Worm (Caenorhabditis elegans): Measurements from ENCODE around the gene plc-1.

Gene plc-1

ce11 chrX:10768289-10769153, 69.9 kb downstream of the plc-1 start (continued):
- TF ChIP-seq C17E4.6 (GFP tag; IDR thresholded peaks at IDR 0.05) (no peak), hmg-1.2 (GFP tag; IDR thresholded peaks at IDR 0.05) (no peak; the same call in 1 of the 2 replicates), F57C9.4 (tag; optimal IDR thresholded peaks at IDR 0.05) (no peak), rpc-1 (optimal IDR thresholded peaks at IDR 0.05) (no peak), rpc-1 (tag; optimal IDR thresholded peaks at IDR 0.05) (no peak), snpc-1.3 (tag; optimal IDR thresholded peaks at IDR 0.05; ENCODE audit: insufficient read depth) (no peak), rec-8 (tag; optimal IDR thresholded peaks at IDR 0.05) (no peak), lin-54 (GFP tag; optimal IDR thresholded peaks at IDR 0.05) (no peak), ama-1 (optimal IDR thresholded peaks at IDR 0.05) (no peak), ama-1 (GFP tag; optimal IDR thresholded peaks at IDR 0.05) (peak in 1 of 2 experiments; percentile 18), lag-1 (GFP tag; IDR thresholded peaks at IDR 0.05) (no peak), him-1 (tag; optimal IDR thresholded peaks at IDR 0.05) (no peak), pha-4 (tag; optimal IDR thresholded peaks at IDR 0.05) (no peak), lin-26 (GFP tag; IDR thresholded peaks at IDR 0.05) (0 out of 2 replicates have a peak, but pooled peaks have one; percentile 14), Y79H2A.3 (GFP tag; conservative IDR thresholded peaks at IDR 0.05) (no peak), B0035.1 (tag; optimal IDR thresholded peaks at IDR 0.05) (no peak), unc-62 (GFP tag; optimal IDR thresholded peaks at IDR 0.05) (no peak), snpc-1.1 (tag; optimal IDR thresholded peaks at IDR 0.05; ENCODE audit: insufficient read depth) (no peak), nfya-1 (tag; optimal IDR thresholded peaks at IDR 0.05; ENCODE audit: borderline replicate concordance, insufficient read depth) (no peak), ZK185.1 (tag; optimal IDR thresholded peaks at IDR 0.05; ENCODE audit: poor library complexity, severe bottlenecking) (peak; percentile 48), fkh-3 (tag; optimal IDR thresholded peaks at IDR 0.05) (no peak), lsy-27 (tag; optimal IDR thresholded peaks at IDR 0.05; ENCODE audit: borderline replicate concordance, insufficient read depth) (no peak), cebp-1 (GFP tag; IDR thresholded peaks at IDR 0.05) (no peak), cebp-1 (tag; optimal IDR thresholded peaks at IDR 0.05) (no peak), die-1 (tag; optimal IDR thresholded peaks at IDR 0.05) (no peak), ets-4 (GFP tag; optimal IDR thresholded peaks at IDR 0.05) (no peak), nhr-179 (tag; optimal IDR thresholded peaks at IDR 0.05) (no peak), cebp-2 (GFP tag; IDR thresholded peaks at IDR 0.05) (no peak), egl-18 (GFP tag; IDR thresholded peaks at IDR 0.05) (no peak), T07F8.4 (tag; optimal IDR thresholded peaks at IDR 0.05) (no peak), ceh-79 (tag; optimal IDR thresholded peaks at IDR 0.05) (no peak), ceh-100 (GFP tag; IDR thresholded peaks at IDR 0.05) (no peak), B0019.2 (GFP tag; conservative IDR thresholded peaks at IDR 0.05) (no peak), B0336.3 (GFP tag; IDR thresholded peaks at IDR 0.05) (no peak), K12H6.12 (tag; optimal IDR thresholded peaks at IDR 0.05) (no peak)

- TF ChIP-seq B0261.1 (tag; optimal IDR thresholded peaks at IDR 0.05) (no peak), B0019.2 (GFP tag; conservative IDR thresholded peaks at IDR 0.05) (no peak), madf-3 (GFP tag; IDR thresholded peaks at IDR 0.05) (no peak), hmg-20 (GFP tag; IDR thresholded peaks at IDR 0.05) (no peak), mcd-1 (GFP tag; IDR thresholded peaks at IDR 0.05) (peak; percentile 17; the same call in 1 of the 2 replicates), tlf-1 (GFP tag; optimal IDR thresholded peaks at IDR 0.05) (no peak), pbrm-1 (GFP tag; IDR thresholded peaks at IDR 0.05) (0 out of 2 replicates have a peak, but pooled peaks have one; percentile 32), ceh-27 (GFP tag; optimal IDR thresholded peaks at IDR 0.05) (peak; percentile 28), lsy-27 (tag; optimal IDR thresholded peaks at IDR 0.05; ENCODE audit: borderline replicate concordance, insufficient read depth) (no peak), bed-2 (GFP tag; IDR thresholded peaks at IDR 0.05) (no peak), ama-1 (optimal IDR thresholded peaks at IDR 0.05) (no peak), ama-1 (GFP tag; optimal IDR thresholded peaks at IDR 0.05) (no peak), unc-130 (GFP tag; optimal IDR thresholded peaks at IDR 0.05) (no peak)
Measured at ce11 chrX:10767669-10768068, 70.8 kb downstream of the plc-1 start.
